Worm (Caenorhabditis elegans) whole organism, mixed stage, embryonic: ENCODE measurements around the gene Y54G9A.5.

Experiments
- cnd-1 ChIP-seq: fragments of 200-800 bp; sonication (Bioruptor generic); optimal IDR thresholded peaks from 2 replicates; lab custom pipeline; 2018; ENCODE audit warnings: mild to moderate bottlenecking, missing genetic modification characterization, missing compliant biosample characterization
- elt-1 ChIP-seq: sonication (generic microtip); optimal IDR thresholded peaks from 2 replicates; lab custom pipeline; 2017; ENCODE audit warnings: missing genetic modification characterization, mild to moderate bottlenecking, missing compliant biosample characterization, antibody characterized with exemption, moderate library complexity, borderline replicate concordance; ENCODE audit not compliant: insufficient read depth
- mls-2 ChIP-seq: sonication (generic microtip); optimal IDR thresholded peaks from 2 replicates; lab custom pipeline; 2016; ENCODE audit warnings: mild to moderate bottlenecking, missing genetic modification characterization, moderate library complexity, missing compliant biosample characterization

DNA sequence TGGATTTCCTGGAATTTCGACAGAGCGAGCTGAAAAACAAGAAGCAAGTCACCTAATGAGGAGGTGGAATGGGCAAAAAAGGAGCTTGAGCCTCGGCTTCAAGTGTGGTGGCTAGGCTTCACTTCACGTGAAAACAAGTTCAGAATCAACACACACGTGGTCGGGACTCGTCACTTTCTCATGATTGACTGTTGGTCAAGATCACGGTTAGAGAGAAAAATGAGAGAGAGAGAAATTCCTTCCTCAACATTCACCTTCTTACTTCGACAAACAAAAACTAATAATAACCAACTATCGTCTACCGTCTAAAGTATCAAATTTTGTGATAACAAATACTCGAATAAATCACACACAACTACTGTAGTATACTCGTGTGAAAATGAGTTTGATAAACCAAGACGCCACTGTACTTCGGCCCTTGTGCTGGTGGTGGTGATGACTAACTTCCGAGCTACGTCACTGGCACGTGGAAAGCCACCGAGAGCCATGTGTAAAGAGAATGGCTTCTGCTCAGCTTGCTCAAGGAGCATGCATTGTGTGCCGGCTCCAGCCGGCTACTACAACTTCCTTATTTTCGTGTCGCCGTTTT, 49.1 kb upstream of the Y54G9A.5 start:
- TF ChIP-seq cnd-1 (tag; lab: Kevin White, UChicago) (no peak), elt-1 (tag; lab: Kevin White, UChicago) (no peak), mls-2 (no peak)
